Fruit fly (Drosophila melanogaster): Measurements from ENCODE around the gene CG32022.

Gene CG32022

DNA sequence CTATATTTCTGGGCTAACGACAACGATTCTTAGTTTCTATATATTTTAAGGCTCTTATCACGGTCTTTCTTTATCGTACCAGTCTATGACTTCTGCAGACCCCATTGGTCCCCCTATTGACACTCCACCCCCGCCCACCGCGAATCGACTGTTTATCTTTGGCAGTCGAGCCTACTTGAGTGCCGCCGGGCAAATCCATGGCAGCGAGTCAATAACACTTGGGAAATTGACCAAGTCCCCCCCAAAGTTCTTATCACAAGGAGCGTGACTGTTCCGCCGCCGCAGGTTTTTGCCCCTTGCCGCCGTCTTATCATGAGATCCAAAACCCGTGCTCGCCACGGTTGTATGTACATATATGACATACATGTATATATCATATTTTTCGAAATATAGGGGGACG, 21.5 kb downstream of the CG32022 start (continued):
- TF ChIP-seq bowl (GFP tag; IDR thresholded peaks at IDR 0.05) (no peak), CG10543 (GFP tag; optimal IDR thresholded peaks at IDR 0.05) (peak; percentile 68), nom (GFP tag; optimal IDR thresholded peaks at IDR 0.05) (no peak), CG16863 (GFP tag; optimal IDR thresholded peaks at IDR 0.05) (no peak), Sry-β (GFP tag; optimal IDR thresholded peaks at IDR 0.05) (no peak), chm (GFP tag; IDR thresholded peaks at IDR 0.05) (peak; percentile 75), cg (GFP tag; optimal IDR thresholded peaks at IDR 0.05) (no peak), peb (GFP tag; IDR thresholded peaks at IDR 0.05) (no peak), hbn (GFP tag; IDR thresholded peaks at IDR 0.05; ENCODE audit: partially characterized antibody) (no peak), sd (tag; optimal IDR thresholded peaks at IDR 0.05) (peak; percentile 5), gfzf (GFP tag; optimal IDR thresholded peaks at IDR 0.05) (no peak), Lhr (GFP tag; optimal IDR thresholded peaks at IDR 0.05) (no peak), Scr (GFP tag; IDR thresholded peaks at IDR 0.05; ENCODE audit: partially characterized antibody) (no peak), TFAM (GFP tag; optimal IDR thresholded peaks at IDR 0.05) (no peak), sens-2 (GFP tag; IDR thresholded peaks at IDR 0.05) (peak; percentile 49; the same call in 1 of the 2 replicates), Fer3 (tag; optimal IDR thresholded peaks at IDR 0.05) (no peak), jing (GFP tag; optimal IDR thresholded peaks at IDR 0.05) (no peak), CG34422 (GFP tag; IDR thresholded peaks at IDR 0.05) (no peak), bsh (GFP tag; optimal IDR thresholded peaks at IDR 0.05) (no peak), ash1 (GFP tag; optimal IDR thresholded peaks at IDR 0.05) (no peak), Stat92E (GFP tag; optimal IDR thresholded peaks at IDR 0.05) (no peak), rib (GFP tag; IDR thresholded peaks at IDR 0.05) (0 out of 2 replicates have a peak, but pooled peaks have one; percentile 12), Blimp-1 (GFP tag; optimal IDR thresholded peaks at IDR 0.05) (no peak), CG33557 (GFP tag; optimal IDR thresholded peaks at IDR 0.05) (peak; percentile 50), CG15601 (tag; optimal IDR thresholded peaks at IDR 0.05) (peak; percentile 20), nmo (GFP tag; optimal IDR thresholded peaks at IDR 0.05) (no peak), ranshi (GFP tag; IDR thresholded peaks at IDR 0.05) (no peak), HLHmδ (GFP tag; optimal IDR thresholded peaks at IDR 0.05) (peak; percentile 83), Mad (GFP tag; optimal IDR thresholded peaks at IDR 0.05) (no peak), maf-S (GFP tag; optimal IDR thresholded peaks at IDR 0.05) (no peak), Atf6 (GFP tag; IDR thresholded peaks at IDR 0.05) (no peak), CG8924 (tag; optimal IDR thresholded peaks at IDR 0.05) (no peak), trem (tag; optimal IDR thresholded peaks at IDR 0.05) (no peak), CG7987 (GFP tag; optimal IDR thresholded peaks at IDR 0.05) (peak; percentile 73), CG4854 (GFP tag; optimal IDR thresholded peaks at IDR 0.05) (no peak), CG4404 (GFP tag; IDR thresholded peaks at IDR 0.05) (no peak), Rx (GFP tag; IDR thresholded peaks at IDR 0.05) (no peak), Med (GFP tag) (peak; percentile 79), Kr (GFP tag; optimal IDR thresholded peaks at IDR 0.05) (no peak), luna (GFP tag; optimal IDR thresholded peaks at IDR 0.05) (no peak), BEAF-32 (GFP tag; optimal IDR thresholded peaks at IDR 0.05) (no peak), MTF-1 (GFP tag; optimal IDR thresholded peaks at IDR 0.05; ENCODE audit: borderline replicate concordance) (no peak), Poxn (GFP tag; IDR thresholded peaks at IDR 0.05) (no peak), Ets97D (GFP tag; optimal IDR thresholded peaks at IDR 0.05) (no peak), Sox100B (GFP tag; optimal IDR thresholded peaks at IDR 0.05) (no peak), fd3F (GFP tag; optimal IDR thresholded peaks at IDR 0.05) (no peak), lbe (GFP tag; optimal IDR thresholded peaks at IDR 0.05) (no peak), lab (GFP tag; optimal IDR thresholded peaks at IDR 0.05) (peak; percentile 82), pho (GFP tag; optimal IDR thresholded peaks at IDR 0.05) (no peak), grn (GFP tag; optimal IDR thresholded peaks at IDR 0.05) (peak; percentile 86)
